Fruit fly (Drosophila melanogaster) whole organism, embryonic: Measurements from ENCODE around the gene IntS10.

Source experiments
- Atf-2 ChIP-seq: fragments of 200-800 bp; sonication (Bioruptor generic); optimal IDR thresholded peaks from 2 replicates; lab custom pipeline; 2016; ENCODE audit warnings: missing biosample characterization, missing genetic modification characterization
- CG10654 ChIP-seq: fragments of 200-800 bp; sonication (Bioruptor generic); optimal IDR thresholded peaks from 2 replicates; lab custom pipeline; 2016; ENCODE audit warnings: missing biosample characterization, missing genetic modification characterization
- ERR ChIP-seq: fragments of 200-800 bp; sonication (Bioruptor generic); optimal IDR thresholded peaks from 2 replicates; lab custom pipeline; 2016; ENCODE audit warnings: missing biosample characterization, missing genetic modification characterization
- ac ChIP-seq: fragments of 200-800 bp; sonication (Bioruptor generic); optimal IDR thresholded peaks from 3 replicates; lab custom pipeline; 2017; ENCODE audit warnings: missing biosample characterization, mild to moderate bottlenecking, missing genetic modification characterization
- nmo ChIP-seq: fragments of 200-800 bp; sonication (Bioruptor generic); optimal IDR thresholded peaks from 2 replicates; lab custom pipeline; 2018; ENCODE audit warnings: missing biosample characterization, mild to moderate bottlenecking, missing genetic modification characterization, moderate library complexity
- pita ChIP-seq: fragments of 200-800 bp; sonication (Bioruptor generic); optimal IDR thresholded peaks from 2 replicates; lab custom pipeline; 2017; ENCODE audit warnings: missing biosample characterization, mild to moderate bottlenecking, missing genetic modification characterization
- stc ChIP-seq: fragments of 200-800 bp; sonication (Bioruptor generic); IDR thresholded peaks from 2 replicates; pipeline ENCODE4 v1.3.6; 2022; ENCODE audit warnings: missing biosample characterization, missing genetic modification characterization

DNA sequence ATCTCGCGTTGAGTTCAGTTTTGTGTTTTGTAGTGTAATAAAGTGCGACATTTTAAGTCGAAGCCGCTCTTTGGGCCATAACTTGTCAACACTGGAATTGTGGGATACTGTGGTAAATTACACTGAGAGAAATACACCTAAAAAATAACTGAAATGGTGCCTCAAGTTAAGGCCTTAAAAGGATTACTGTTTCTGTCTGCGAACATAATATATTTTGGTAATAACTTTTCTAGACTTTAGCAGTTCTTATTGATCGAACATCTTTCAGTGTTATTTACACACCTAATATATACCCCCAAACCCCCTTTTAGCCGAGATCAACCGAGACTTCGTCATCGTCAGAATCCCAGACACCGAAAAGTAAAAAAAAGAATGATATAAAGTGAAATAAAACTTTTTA lies 45.3 kb downstream of the IntS10 start:
- TF ChIP-seq ERR (GFP tag; lab: Kevin White, UChicago) (no peak), ac (GFP tag; lab: Kevin White, UChicago) (no peak), stc (GFP tag; lab: Robert Waterston, UW) (no peak), pita (GFP tag; lab: Kevin White, UChicago) (no peak), CG10654 (GFP tag; lab: Kevin White, UChicago) (no peak), Atf-2 (GFP tag; lab: Kevin White, UChicago) (peak; percentile 0), nmo (GFP tag; lab: Kevin White, UChicago) (peak; percentile 55)
